ENCODE assay signal across 1 fruit fly cellular context in genomic region chr3R:15472753-15473212, dm6.
TF ChIP-seq lines count a peak whose summit lies in the region.

No protein-coding gene starts in this region.

TF ChIP-seq in whole organism, embryonic, 481 proteins besides CTCF, POLR2A, EP300 and RAD21 (continued from another document):
- peak; percentile 12 for TF ChIP-seq CG16863 (GFP tag; optimal IDR thresholded peaks at IDR 0.05; lab: Kevin White, UChicago)
- peak; percentile 35; the same call in 1 of the 2 replicates for TF ChIP-seq Xrp1 (GFP tag; IDR thresholded peaks at IDR 0.05; lab: Robert Waterston, UW)
- TF ChIP-seq CG17361 (GFP tag; IDR thresholded peaks at IDR 0.05; lab: Robert Waterston, UW): peak; percentile 62; the same call in 2 of the 3 replicates
- peak; percentile 53 for TF ChIP-seq CG9817 (tag; optimal IDR thresholded peaks at IDR 0.05; lab: Kevin White, UChicago)
- no peak for TF ChIP-seq Hand (GFP tag; optimal IDR thresholded peaks at IDR 0.05; lab: Kevin White, UChicago)
- TF ChIP-seq CG11504 (tag; optimal IDR thresholded peaks at IDR 0.05; lab: Kevin White, UChicago): peak; percentile 69
- peak; percentile 32 for TF ChIP-seq pho (GFP tag; optimal IDR thresholded peaks at IDR 0.05; lab: Kevin White, UChicago)
- no peak for TF ChIP-seq CG15601 (tag; optimal IDR thresholded peaks at IDR 0.05; lab: Kevin White, UChicago)
- peak; percentile 27 for TF ChIP-seq CG12769 (tag; optimal IDR thresholded peaks at IDR 0.05; lab: Kevin White, UChicago)
- 0 out of 3 replicates have a peak, but pooled peaks have one; percentile 19 for TF ChIP-seq B-H1 (GFP tag; IDR thresholded peaks at IDR 0.05; lab: Robert Waterston, UW)
- TF ChIP-seq Ssrp (tag; optimal IDR thresholded peaks at IDR 0.05; lab: Kevin White, UChicago): peak; percentile 5
- TF ChIP-seq tap (tag; optimal IDR thresholded peaks at IDR 0.05; lab: Kevin White, UChicago): peak; percentile 44
- TF ChIP-seq Atf6 (GFP tag; IDR thresholded peaks at IDR 0.05; lab: Robert Waterston, UW): peak; percentile 74
- peak; percentile 56 for TF ChIP-seq CG1233 (GFP tag; optimal IDR thresholded peaks at IDR 0.05; lab: Kevin White, UChicago)
- TF ChIP-seq CG8765 (GFP tag; IDR thresholded peaks at IDR 0.05; lab: Robert Waterston, UW): no peak
- TF ChIP-seq CG9932 (GFP tag; IDR thresholded peaks at IDR 0.05; lab: Robert Waterston, UW): peak; percentile 70
- TF ChIP-seq jumu (GFP tag; optimal IDR thresholded peaks at IDR 0.05; lab: Kevin White, UChicago): peak; percentile 22
- TF ChIP-seq da (GFP tag; optimal IDR thresholded peaks at IDR 0.05; lab: Kevin White, UChicago): no peak
- TF ChIP-seq Ets65A (GFP tag; lab: Kevin White, UChicago): peak; percentile 65
- TF ChIP-seq CG3838 (GFP tag; optimal IDR thresholded peaks at IDR 0.05; lab: Kevin White, UChicago): peak; percentile 2
- no peak for TF ChIP-seq CG11085 (GFP tag; IDR thresholded peaks at IDR 0.05; lab: Robert Waterston, UW)
- TF ChIP-seq CG30403 (GFP tag; optimal IDR thresholded peaks at IDR 0.05; lab: Kevin White, UChicago): peak; percentile 51
- peak; percentile 19 for TF ChIP-seq HmgZ (tag; optimal IDR thresholded peaks at IDR 0.05; lab: Kevin White, UChicago)
- no peak for TF ChIP-seq nerfin-1 (tag; optimal IDR thresholded peaks at IDR 0.05; lab: Kevin White, UChicago)
- TF ChIP-seq dmrt99B (tag; optimal IDR thresholded peaks at IDR 0.05; lab: Kevin White, UChicago): peak; percentile 46
- TF ChIP-seq gem (tag; optimal IDR thresholded peaks at IDR 0.05; lab: Kevin White, UChicago): peak; percentile 74
- peak; percentile 8 for TF ChIP-seq emc (GFP tag; optimal IDR thresholded peaks at IDR 0.05; lab: Kevin White, UChicago)
- peak; percentile 73; the same call in 1 of the 2 replicates for TF ChIP-seq lmd (GFP tag; IDR thresholded peaks at IDR 0.05; lab: Robert Waterston, UW)
- TF ChIP-seq salm (tag; optimal IDR thresholded peaks at IDR 0.05; lab: Kevin White, UChicago): no peak
- TF ChIP-seq tin (GFP tag; optimal IDR thresholded peaks at IDR 0.05; lab: Kevin White, UChicago): peak; percentile 10
- TF ChIP-seq mam (GFP tag; optimal IDR thresholded peaks at IDR 0.05; lab: Kevin White, UChicago): peak; percentile 51
- peak; percentile 18 for TF ChIP-seq Mad (GFP tag; optimal IDR thresholded peaks at IDR 0.05; lab: Kevin White, UChicago)
- peak; percentile 8 for TF ChIP-seq disco-r (GFP tag; optimal IDR thresholded peaks at IDR 0.05; lab: Kevin White, UChicago)
- peak in 1 of 2 experiments; percentile 64 for TF ChIP-seq Hr51 (GFP tag; optimal IDR thresholded peaks at IDR 0.05; lab: Kevin White, UChicago)
- TF ChIP-seq Six4 (GFP tag; optimal IDR thresholded peaks at IDR 0.05; lab: Kevin White, UChicago): no peak
- peak; percentile 63 for TF ChIP-seq Meics (GFP tag; optimal IDR thresholded peaks at IDR 0.05; lab: Kevin White, UChicago)
- TF ChIP-seq CG9437 (GFP tag; optimal IDR thresholded peaks at IDR 0.05; lab: Kevin White, UChicago): peak; percentile 33
- TF ChIP-seq CG14050 (GFP tag; IDR thresholded peaks at IDR 0.05; lab: Robert Waterston, UW): no peak
- peak; percentile 16 for TF ChIP-seq CG3995 (GFP tag; optimal IDR thresholded peaks at IDR 0.05; lab: Kevin White, UChicago)
- TF ChIP-seq Oaz (GFP tag; IDR thresholded peaks at IDR 0.05; lab: Robert Waterston, UW): peak; percentile 49; the same call in 1 of the 2 replicates
- no peak for TF ChIP-seq CG34376 (GFP tag; optimal IDR thresholded peaks at IDR 0.05; lab: Kevin White, UChicago)
- TF ChIP-seq ems (GFP tag; optimal IDR thresholded peaks at IDR 0.05; lab: Kevin White, UChicago): peak; percentile 43
- TF ChIP-seq HLH54F (GFP tag; optimal IDR thresholded peaks at IDR 0.05; lab: Kevin White, UChicago): peak; percentile 56
- TF ChIP-seq CG5953 (GFP tag; IDR thresholded peaks at IDR 0.05; lab: Robert Waterston, UW): no peak
- TF ChIP-seq Camta (GFP tag; optimal IDR thresholded peaks at IDR 0.05; lab: Kevin White, UChicago): no peak
- TF ChIP-seq ase (GFP tag; IDR thresholded peaks at IDR 0.05; lab: Robert Waterston, UW): no peak
- TF ChIP-seq gro (GFP tag; optimal IDR thresholded peaks at IDR 0.05; lab: Kevin White, UChicago): peak; percentile 42
- no peak for TF ChIP-seq tll (GFP tag; optimal IDR thresholded peaks at IDR 0.05; lab: Kevin White, UChicago)
- no peak for TF ChIP-seq hkb (optimal IDR thresholded peaks at IDR 0.05; lab: Kevin White, UChicago)
- peak; percentile 34; the same call in 1 of the 2 replicates for TF ChIP-seq hkb (GFP tag; IDR thresholded peaks at IDR 0.05; lab: Robert Waterston, UW)
- TF ChIP-seq CG8359 (GFP tag; optimal IDR thresholded peaks at IDR 0.05; lab: Kevin White, UChicago; ENCODE audit: borderline replicate concordance): no peak
- TF ChIP-seq Vsx1 (GFP tag; optimal IDR thresholded peaks at IDR 0.05; lab: Kevin White, UChicago): peak; percentile 34
- peak; percentile 30 for TF ChIP-seq sug (tag; optimal IDR thresholded peaks at IDR 0.05; lab: Kevin White, UChicago)
- peak; percentile 61 for TF ChIP-seq CG32772 (GFP tag; IDR thresholded peaks at IDR 0.05; lab: Robert Waterston, UW)
- no peak for TF ChIP-seq usp (GFP tag; optimal IDR thresholded peaks at IDR 0.05; lab: Kevin White, UChicago)
- TF ChIP-seq ttk (GFP tag; IDR thresholded peaks at IDR 0.05; lab: Robert Waterston, UW): peak; percentile 45
- peak; percentile 32 for TF ChIP-seq CG12659 (GFP tag; optimal IDR thresholded peaks at IDR 0.05; lab: Kevin White, UChicago)
- TF ChIP-seq CG15514 (GFP tag; optimal IDR thresholded peaks at IDR 0.05; lab: Kevin White, UChicago): peak; percentile 21
- TF ChIP-seq C15 (GFP tag; IDR thresholded peaks at IDR 0.05; lab: Robert Waterston, UW): no peak
- TF ChIP-seq CG15696 (tag; optimal IDR thresholded peaks at IDR 0.05; lab: Kevin White, UChicago): peak; percentile 26
- peak; percentile 26 for TF ChIP-seq unpg (GFP tag; optimal IDR thresholded peaks at IDR 0.05; lab: Kevin White, UChicago)
- peak; percentile 73 for TF ChIP-seq CG3281 (GFP tag; optimal IDR thresholded peaks at IDR 0.05; lab: Kevin White, UChicago)
- TF ChIP-seq CG11723 (GFP tag; optimal IDR thresholded peaks at IDR 0.05; lab: Kevin White, UChicago): no peak
- TF ChIP-seq CG7928 (GFP tag; optimal IDR thresholded peaks at IDR 0.05; lab: Kevin White, UChicago): peak; percentile 6
- TF ChIP-seq CG12104 (GFP tag; optimal IDR thresholded peaks at IDR 0.05; lab: Kevin White, UChicago): peak; percentile 29
- TF ChIP-seq CG2712 (tag; optimal IDR thresholded peaks at IDR 0.05; lab: Kevin White, UChicago): peak; percentile 59
- peak; percentile 50 for TF ChIP-seq Oli (tag; optimal IDR thresholded peaks at IDR 0.05; lab: Kevin White, UChicago)
- TF ChIP-seq sd (tag; optimal IDR thresholded peaks at IDR 0.05; lab: Kevin White, UChicago): peak; percentile 17
- no peak for TF ChIP-seq CG8281 (tag; optimal IDR thresholded peaks at IDR 0.05; lab: Kevin White, UChicago)
- peak; percentile 22 for TF ChIP-seq CHES-1-like (GFP tag; optimal IDR thresholded peaks at IDR 0.05; lab: Kevin White, UChicago)
- 0 out of 2 replicates have a peak, but pooled peaks have one; percentile 19 for TF ChIP-seq CG6689 (GFP tag; IDR thresholded peaks at IDR 0.05; lab: Robert Waterston, UW)
- TF ChIP-seq slbo (GFP tag; IDR thresholded peaks at IDR 0.05; lab: Robert Waterston, UW): peak; percentile 66
- no peak for TF ChIP-seq btn (GFP tag; optimal IDR thresholded peaks at IDR 0.05; lab: Kevin White, UChicago)
- peak; percentile 89 for TF ChIP-seq Med (GFP tag; lab: Kevin White, UChicago)
- TF ChIP-seq Fer3 (tag; optimal IDR thresholded peaks at IDR 0.05; lab: Kevin White, UChicago): peak; percentile 48
- peak; percentile 64 for TF ChIP-seq CG15269 (tag; optimal IDR thresholded peaks at IDR 0.05; lab: Kevin White, UChicago)
- 0 out of 2 replicates have a peak, but pooled peaks have one; percentile 21 for TF ChIP-seq Rx (GFP tag; IDR thresholded peaks at IDR 0.05; lab: Robert Waterston, UW)
- TF ChIP-seq Aef1 (GFP tag; IDR thresholded peaks at IDR 0.05; lab: Robert Waterston, UW): peak; percentile 31; the same call in 2 of the 3 replicates
- TF ChIP-seq scrt (GFP tag; optimal IDR thresholded peaks at IDR 0.05; lab: Kevin White, UChicago): peak; percentile 62
- no peak for TF ChIP-seq CG6683 (GFP tag; optimal IDR thresholded peaks at IDR 0.05; lab: Kevin White, UChicago)
- peak; percentile 3 for TF ChIP-seq maf-S (GFP tag; optimal IDR thresholded peaks at IDR 0.05; lab: Kevin White, UChicago)
- peak; percentile 81 for TF ChIP-seq CG2120 (GFP tag; optimal IDR thresholded peaks at IDR 0.05; lab: Kevin White, UChicago)
- peak; percentile 7 to 18 for TF ChIP-seq chif (GFP tag; optimal IDR thresholded peaks at IDR 0.05; lab: Kevin White, UChicago)
- TF ChIP-seq schlank (tag; optimal IDR thresholded peaks at IDR 0.05; lab: Kevin White, UChicago): no peak
- no peak for TF ChIP-seq mirr (GFP tag; optimal IDR thresholded peaks at IDR 0.05; lab: Kevin White, UChicago)
- TF ChIP-seq BtbVII (GFP tag; optimal IDR thresholded peaks at IDR 0.05; lab: Kevin White, UChicago): peak; percentile 42
- TF ChIP-seq ind (GFP tag; optimal IDR thresholded peaks at IDR 0.05; lab: Kevin White, UChicago): peak; percentile 61
- no peak for TF ChIP-seq MESR4 (GFP tag; optimal IDR thresholded peaks at IDR 0.05; lab: Kevin White, UChicago)
- TF ChIP-seq dmrt11E (tag; optimal IDR thresholded peaks at IDR 0.05; lab: Kevin White, UChicago): no peak
- TF ChIP-seq CG10979 (tag; optimal IDR thresholded peaks at IDR 0.05; lab: Kevin White, UChicago): peak; percentile 29
- TF ChIP-seq CG8924 (tag; optimal IDR thresholded peaks at IDR 0.05; lab: Kevin White, UChicago): peak; percentile 50
- TF ChIP-seq Fer1 (GFP tag; optimal IDR thresholded peaks at IDR 0.05; lab: Kevin White, UChicago): peak; percentile 17
- TF ChIP-seq E2f2 (GFP tag; IDR thresholded peaks at IDR 0.05; lab: Robert Waterston, UW): peak; percentile 11; the same call in 1 of the 2 replicates
- TF ChIP-seq NFAT (GFP tag; IDR thresholded peaks at IDR 0.05; lab: Robert Waterston, UW): peak; percentile 5; the same call in 1 of the 2 replicates
- TF ChIP-seq pan (optimal IDR thresholded peaks at IDR 0.05; lab: Kevin White, UChicago): no peak
- TF ChIP-seq pan (GFP tag; optimal IDR thresholded peaks at IDR 0.05 in 1 of 2, IDR thresholded peaks at IDR 0.05 in 1 of 2): peak in 1 of 2 experiments; percentile 32
- peak; percentile 15 for TF ChIP-seq CG17385 (GFP tag; optimal IDR thresholded peaks at IDR 0.05; lab: Kevin White, UChicago)
- TF ChIP-seq Gug (GFP tag; IDR thresholded peaks at IDR 0.05; lab: Robert Waterston, UW): peak; percentile 19; the same call in 1 of the 4 replicates
- peak; percentile 8 for TF ChIP-seq shn (GFP tag; optimal IDR thresholded peaks at IDR 0.05; lab: Kevin White, UChicago)
- TF ChIP-seq Dek (tag; optimal IDR thresholded peaks at IDR 0.05; lab: Kevin White, UChicago): peak; percentile 39
- TF ChIP-seq caup (GFP tag; optimal IDR thresholded peaks at IDR 0.05; lab: Kevin White, UChicago; ENCODE audit: severe bottlenecking): peak; percentile 43
- TF ChIP-seq amos (GFP tag; IDR thresholded peaks at IDR 0.05; lab: Robert Waterston, UW; ENCODE audit: partially characterized antibody): no peak
- no peak for TF ChIP-seq run (tag; optimal IDR thresholded peaks at IDR 0.05; lab: Kevin White, UChicago)
- peak; percentile 51 for TF ChIP-seq Bteb2 (GFP tag; optimal IDR thresholded peaks at IDR 0.05; lab: Kevin White, UChicago)
- TF ChIP-seq MBD-R2 (GFP tag; IDR thresholded peaks at IDR 0.05; lab: Robert Waterston, UW): peak; percentile 20; the same call in 1 of the 2 replicates
